Fruit fly (Drosophila melanogaster): ENCODE results near the gene CG3473.

The CG3473 gene

dm6 chr2L:14519251-14519650, 44.3 kb downstream of the CG3473 start (continued):
- TF ChIP-seq scrt (GFP tag; optimal IDR thresholded peaks at IDR 0.05) (no peak), CG7357 (GFP tag; IDR thresholded peaks at IDR 0.05) (no peak; the same call in 2 of the 3 replicates), Side (GFP tag; optimal IDR thresholded peaks at IDR 0.05) (no peak), z (GFP tag; IDR thresholded peaks at IDR 0.05) (0 out of 3 replicates have a peak, but pooled peaks have one; percentile 4), zfh2 (GFP tag; optimal IDR thresholded peaks at IDR 0.05) (no peak), CG2889 (GFP tag; IDR thresholded peaks at IDR 0.05) (no peak), tup (GFP tag; optimal IDR thresholded peaks at IDR 0.05) (no peak), CG17802 (tag; optimal IDR thresholded peaks at IDR 0.05) (no peak), CG10654 (GFP tag; optimal IDR thresholded peaks at IDR 0.05) (no peak), CG18262 (tag; optimal IDR thresholded peaks at IDR 0.05) (peak; percentile 57), ci (GFP tag; IDR thresholded peaks at IDR 0.05) (peak; percentile 59; the same call in 1 of the 3 replicates), sqz (GFP tag; optimal IDR thresholded peaks at IDR 0.05) (no peak), CG12769 (tag; optimal IDR thresholded peaks at IDR 0.05) (no peak), slbo (GFP tag; IDR thresholded peaks at IDR 0.05) (0 out of 2 replicates have a peak, but pooled peaks have one; percentile 21), Six4 (GFP tag; optimal IDR thresholded peaks at IDR 0.05) (no peak), E2f1 (GFP tag; IDR thresholded peaks at IDR 0.05) (0 out of 2 replicates have a peak, but pooled peaks have one; percentile 33), so (GFP tag; IDR thresholded peaks at IDR 0.05) (0 out of 3 replicates have a peak, but pooled peaks have one; percentile 4), Bgb (GFP tag; IDR thresholded peaks at IDR 0.05; ENCODE audit: partially characterized antibody) (no peak), B-H2 (GFP tag; optimal IDR thresholded peaks at IDR 0.05) (no peak), CG2678 (tag; optimal IDR thresholded peaks at IDR 0.05) (peak; percentile 26), org-1 (GFP tag; optimal IDR thresholded peaks at IDR 0.05) (peak; percentile 25), Nf-YB (GFP tag; optimal IDR thresholded peaks at IDR 0.05) (peak; percentile 20), CG9876 (GFP tag; optimal IDR thresholded peaks at IDR 0.05) (no peak), CG2875 (GFP tag; optimal IDR thresholded peaks at IDR 0.05) (peak; percentile 19), maf-S (GFP tag; optimal IDR thresholded peaks at IDR 0.05) (no peak), sna (GFP tag; IDR thresholded peaks at IDR 0.05; ENCODE audit: partially characterized antibody) (no peak), CG1647 (GFP tag; optimal IDR thresholded peaks at IDR 0.05) (no peak), pho (GFP tag; optimal IDR thresholded peaks at IDR 0.05) (no peak), p53 (GFP tag; optimal IDR thresholded peaks at IDR 0.05) (no peak), bigmax (GFP tag; optimal IDR thresholded peaks at IDR 0.05) (no peak), tgo (GFP tag; IDR thresholded peaks at IDR 0.05) (peak; percentile 63; the same call in 2 of the 3 replicates), Xbp1 (GFP tag; optimal IDR thresholded peaks at IDR 0.05) (peak; percentile 57), CG43689 (GFP tag; IDR thresholded peaks at IDR 0.05) (no peak), CG4424 (GFP tag; optimal IDR thresholded peaks at IDR 0.05) (peak; percentile 59), CG34422 (GFP tag; IDR thresholded peaks at IDR 0.05) (no peak), CG4282 (GFP tag; optimal IDR thresholded peaks at IDR 0.05) (no peak), CG31224 (GFP tag; IDR thresholded peaks at IDR 0.05) (no peak), Lpt (GFP tag; optimal IDR thresholded peaks at IDR 0.05) (no peak), Trl (optimal IDR thresholded peaks at IDR 0.05) (no peak), Trl (GFP tag; optimal IDR thresholded peaks at IDR 0.05) (no peak), CG34224 (GFP tag; IDR thresholded peaks at IDR 0.05; ENCODE audit: partially characterized antibody) (no peak), stwl (tag; optimal IDR thresholded peaks at IDR 0.05) (no peak), Eip74EF (GFP tag; optimal IDR thresholded peaks at IDR 0.05) (no peak), CG6791 (GFP tag; IDR thresholded peaks at IDR 0.05; ENCODE audit: partially characterized antibody) (no peak), toy (GFP tag; IDR thresholded peaks at IDR 0.05) (no peak), CG9727 (GFP tag; optimal IDR thresholded peaks at IDR 0.05) (peak; percentile 77), Sin3A (optimal IDR thresholded peaks at IDR 0.05) (no peak), Dip3 (GFP tag; optimal IDR thresholded peaks at IDR 0.05) (no peak), CG14050 (GFP tag; IDR thresholded peaks at IDR 0.05) (peak; percentile 46; the same call in 2 of the 3 replicates), dmrt99B (tag; optimal IDR thresholded peaks at IDR 0.05) (peak; percentile 35), CG17568 (GFP tag; optimal IDR thresholded peaks at IDR 0.05) (no peak), Gsc (GFP tag; IDR thresholded peaks at IDR 0.05) (no peak)

Measured in whole organism, embryonic.